Worm (Caenorhabditis elegans): Measurements from ENCODE around the gene F10G2.2.
"Not testable (repeated sequence)": the region's sequence is repeated elsewhere in the genome, so short reads cannot be mapped to it uniquely, and the experiment has no call there.

DNA sequence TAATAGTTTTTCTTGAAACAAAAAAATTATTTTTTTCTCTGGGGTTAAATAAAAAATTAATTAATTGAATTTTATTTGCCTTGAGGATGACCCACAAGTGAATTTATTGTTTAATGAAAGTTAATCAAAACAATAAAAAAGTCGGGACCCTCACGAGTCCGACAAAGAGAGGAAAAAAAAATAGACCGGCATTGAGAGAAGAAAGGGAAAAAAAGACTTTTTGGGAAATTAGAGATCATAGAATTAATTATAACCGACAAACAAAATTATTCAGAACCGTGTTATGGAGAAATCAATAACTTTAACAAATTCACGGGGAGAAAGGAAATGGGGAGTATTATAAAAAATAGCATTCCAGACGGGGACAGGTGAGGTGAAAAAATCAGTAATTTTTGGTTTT, 6.2 kb downstream of the F10G2.2 start, which contains the start of gene F10G2.7:
- not testable (repeated sequence) for TF ChIP-seq unc-55 (GFP tag; optimal IDR thresholded peaks at IDR 0.05); unc-62 (GFP tag; optimal IDR thresholded peaks at IDR 0.05); lin-11 (tag; optimal IDR thresholded peaks at IDR 0.05); zag-1 (tag; optimal IDR thresholded peaks at IDR 0.05); ztf-1 (GFP tag; conservative IDR thresholded peaks at IDR 0.05); unc-39 (tag; optimal IDR thresholded peaks at IDR 0.05)
